Fruit fly (Drosophila melanogaster) S2 (cell line): ENCODE results near the gene CG4281.

Experiments
- CG8478 ChIP-seq: fragments of >200 bp; optimal IDR thresholded peaks from 2 replicates; lab custom pipeline; 2018
- CTCF ChIP-seq, 2 experiments: fragments of >200 bp; optimal IDR thresholded peaks; 2 replicates each; lab custom pipeline; 2018

dm6 chrX:2087501-2087900 lies 22.6 kb upstream of the CG4281 start:
- TF ChIP-seq CTCF (optimal IDR thresholded peaks at IDR 0.05; lab: Kevin White, UChicago), result no peak
- TF ChIP-seq CG8478 (lab: Kevin White, UChicago), result no peak
